Fruit fly (Drosophila melanogaster) whole organism, embryonic: Measurements from ENCODE around the gene Irbp18.

Source experiments
- Antp ChIP-seq: fragments of 200-800 bp; sonication (Bioruptor generic); optimal IDR thresholded peaks from 3 replicates; lab custom pipeline; 2016; ENCODE audit warnings: missing biosample characterization, missing genetic modification characterization
- B-H1 ChIP-seq: fragments of 200-800 bp; sonication (Bioruptor generic); IDR thresholded peaks from 3 replicates; pipeline ENCODE4 v1.3.6; 2022; ENCODE audit warnings: missing biosample characterization, missing genetic modification characterization
- Bteb2 ChIP-seq: fragments of 200-800 bp; sonication (Bioruptor generic); optimal IDR thresholded peaks from 2 replicates; lab custom pipeline; 2016; ENCODE audit warnings: missing biosample characterization, missing genetic modification characterization
- CG10209 ChIP-seq: fragments of 200-800 bp; sonication (Bioruptor generic); optimal IDR thresholded peaks from 3 replicates; lab custom pipeline; 2017; ENCODE audit warnings: missing biosample characterization, mild to moderate bottlenecking, missing genetic modification characterization, missing genetic modification reagents
- CG10366 ChIP-seq: fragments of 200-800 bp; sonication (Bioruptor generic); IDR thresholded peaks from 2 replicates; pipeline ENCODE4 v1.3.6; 2022; ENCODE audit warnings: missing biosample characterization, missing genetic modification characterization
- CG12236 ChIP-seq: fragments of 200-800 bp; sonication (Bioruptor generic); optimal IDR thresholded peaks from 2 replicates; lab custom pipeline; 2016; ENCODE audit warnings: missing biosample characterization, missing genetic modification characterization
- CG12391 ChIP-seq: fragments of 200-800 bp; sonication (Bioruptor generic); optimal IDR thresholded peaks from 3 replicates; lab custom pipeline; 2018; ENCODE audit warnings: missing biosample characterization, mild to moderate bottlenecking, missing genetic modification characterization, moderate library complexity
- CG13775 ChIP-seq: fragments of 200-800 bp; sonication (Bioruptor generic); optimal IDR thresholded peaks from 3 replicates; lab custom pipeline; 2017; ENCODE audit warnings: missing biosample characterization, mild to moderate bottlenecking, missing genetic modification characterization
- CG14050 ChIP-seq: fragments of 200-800 bp; sonication (Bioruptor generic); IDR thresholded peaks from 3 replicates; pipeline ENCODE4 v1.3.6; 2022; ENCODE audit warnings: missing biosample characterization, missing genetic modification characterization
- CG15011 ChIP-seq: fragments of 200-800 bp; sonication (Bioruptor generic); optimal IDR thresholded peaks from 3 replicates; lab custom pipeline; 2018; ENCODE audit warnings: missing biosample characterization, mild to moderate bottlenecking, missing genetic modification characterization
- CG15269 ChIP-seq: fragments of 200-800 bp; sonication (Bioruptor generic); optimal IDR thresholded peaks from 2 replicates; lab custom pipeline; 2018; ENCODE audit warnings: missing biosample characterization, mild to moderate bottlenecking, missing genetic modification characterization, moderate library complexity
- CG1602 ChIP-seq: fragments of 200-800 bp; sonication (Bioruptor generic); optimal IDR thresholded peaks from 3 replicates; lab custom pipeline; 2016; ENCODE audit warnings: missing biosample characterization, missing genetic modification characterization
- CG16815 ChIP-seq: fragments of 200-800 bp; sonication (Bioruptor generic); optimal IDR thresholded peaks from 3 replicates; lab custom pipeline; 2017; ENCODE audit warnings: missing biosample characterization, mild to moderate bottlenecking, missing genetic modification characterization
- CG18764 ChIP-seq: fragments of 200-800 bp; sonication (Bioruptor generic); optimal IDR thresholded peaks from 3 replicates; lab custom pipeline; 2016; ENCODE audit warnings: missing biosample characterization, missing genetic modification characterization
- CG3407 ChIP-seq: fragments of 200-800 bp; sonication (Bioruptor generic); optimal IDR thresholded peaks from 2 replicates; lab custom pipeline; 2018; ENCODE audit warnings: missing biosample characterization, mild to moderate bottlenecking, missing genetic modification characterization
- CG43689 ChIP-seq: fragments of 200-800 bp; sonication (Bioruptor generic); IDR thresholded peaks from 2 replicates; pipeline ENCODE4 v1.3.6; 2022; ENCODE audit warnings: missing biosample characterization, missing genetic modification characterization
- CG4730 ChIP-seq: fragments of 200-800 bp; sonication (Bioruptor generic); IDR thresholded peaks from 2 replicates; pipeline ENCODE4 v1.3.6; 2022; ENCODE audit warnings: missing biosample characterization, missing genetic modification characterization
- CG5953 ChIP-seq: fragments of 200-800 bp; sonication (Bioruptor generic); IDR thresholded peaks from 2 replicates; pipeline ENCODE4 v1.3.6; 2022; ENCODE audit warnings: missing biosample characterization, missing genetic modification characterization
- CG7839 ChIP-seq: fragments of 200-800 bp; sonication (Bioruptor generic); optimal IDR thresholded peaks from 3 replicates; lab custom pipeline; 2018; ENCODE audit warnings: missing biosample characterization, mild to moderate bottlenecking, missing genetic modification characterization, moderate library complexity
- CG9876 ChIP-seq: fragments of 200-800 bp; sonication (Bioruptor generic); optimal IDR thresholded peaks from 2 replicates; lab custom pipeline; 2016; ENCODE audit warnings: missing biosample characterization, missing genetic modification characterization
- Hey ChIP-seq: fragments of 200-800 bp; sonication (Bioruptor generic); optimal IDR thresholded peaks from 3 replicates; lab custom pipeline; 2018; ENCODE audit warnings: missing biosample characterization, mild to moderate bottlenecking, missing genetic modification characterization
- MBD-R2 ChIP-seq: fragments of 200-800 bp; sonication (Bioruptor generic); IDR thresholded peaks from 2 replicates; pipeline ENCODE4 v1.3.6; 2022; ENCODE audit warnings: missing biosample characterization, missing genetic modification characterization
- Mes4 ChIP-seq: fragments of 200-800 bp; sonication (Bioruptor generic); optimal IDR thresholded peaks from 2 replicates; lab custom pipeline; 2016; ENCODE audit warnings: missing biosample characterization, missing genetic modification characterization
- Optix ChIP-seq: fragments of 200-800 bp; sonication (Bioruptor generic); IDR thresholded peaks from 3 replicates; pipeline ENCODE4 v1.3.6; 2022; ENCODE audit warnings: missing biosample characterization, missing genetic modification characterization
- Pdp1 ChIP-seq, 2 experiments: fragments of 200-800 bp; sonication (Bioruptor generic); optimal IDR thresholded peaks; 3 replicates each; lab custom pipeline; 2016; ENCODE audit warnings: missing biosample characterization in 2 of 2, missing genetic modification characterization in 2 of 2, mild to moderate bottlenecking in 1 of 2, moderate library complexity in 1 of 2
- abd-A ChIP-seq: fragments of 200-800 bp; sonication (Bioruptor generic); optimal IDR thresholded peaks from 3 replicates; lab custom pipeline; 2019; ENCODE audit warnings: missing biosample characterization, mild to moderate bottlenecking, missing genetic modification characterization, moderate library complexity
- amos ChIP-seq: fragments of 200-800 bp; sonication (Bioruptor generic); IDR thresholded peaks from 2 replicates; pipeline ENCODE4 v1.3.6; 2022; ENCODE audit warnings: missing biosample characterization, missing genetic modification characterization; ENCODE audit not compliant: partially characterized antibody
- ap ChIP-seq: fragments of 200-800 bp; sonication (Bioruptor generic); IDR thresholded peaks from 2 replicates; pipeline ENCODE4 v1.3.6; 2022; ENCODE audit warnings: missing biosample characterization, missing genetic modification characterization
- ase ChIP-seq: fragments of 200-800 bp; sonication (Bioruptor generic); IDR thresholded peaks from 3 replicates; pipeline ENCODE4 v1.3.6; 2022; ENCODE audit warnings: missing biosample characterization, missing genetic modification characterization
- caup ChIP-seq: fragments of 200-800 bp; sonication (Bioruptor generic); optimal IDR thresholded peaks from 3 replicates; lab custom pipeline; 2017; ENCODE audit warnings: missing biosample characterization, mild to moderate bottlenecking, missing genetic modification characterization, moderate library complexity; ENCODE audit not compliant: severe bottlenecking
- corto ChIP-seq: fragments of 200-800 bp; sonication (Bioruptor generic); optimal IDR thresholded peaks from 2 replicates; lab custom pipeline; 2016; ENCODE audit warnings: missing biosample characterization, mild to moderate bottlenecking, missing genetic modification characterization, moderate library complexity
- cwo ChIP-seq: fragments of 200-800 bp; sonication (Bioruptor generic); optimal IDR thresholded peaks from 3 replicates; lab custom pipeline; 2017; ENCODE audit warnings: missing biosample characterization, missing genetic modification characterization, mild to moderate bottlenecking, moderate library complexity, missing genetic modification reagents
- disco-r ChIP-seq: fragments of 200-800 bp; sonication (Bioruptor generic); optimal IDR thresholded peaks from 2 replicates; lab custom pipeline; 2016; ENCODE audit warnings: missing biosample characterization, missing genetic modification characterization
- en ChIP-seq: fragments of 200-800 bp; sonication (Bioruptor generic); optimal IDR thresholded peaks from 2 replicates; lab custom pipeline; 2016; ENCODE audit warnings: missing biosample characterization, missing genetic modification characterization
- eve ChIP-seq, 2 experiments: fragments of >200 bp; optimal IDR thresholded peaks; 2 replicates each; lab custom pipeline; 2017; ENCODE audit warnings: missing biosample characterization in 2 of 2, missing genetic modification characterization in 2 of 2
- gcm2 ChIP-seq: fragments of 200-800 bp; sonication (Bioruptor generic); optimal IDR thresholded peaks from 2 replicates; lab custom pipeline; 2016; ENCODE audit warnings: missing biosample characterization, missing genetic modification characterization
- gt ChIP-seq: fragments of 200-800 bp; sonication (Bioruptor generic); IDR thresholded peaks from 2 replicates; pipeline ENCODE4 v1.3.6; 2022; ENCODE audit warnings: missing biosample characterization, missing genetic modification characterization
- hkb ChIP-seq, 2 experiments: fragments of 200-800 bp in 1 of 2; fragments of >200 bp in 1 of 2; sonication (Bioruptor generic) in 1 of 2; IDR thresholded peaks in 1 of 2; optimal IDR thresholded peaks in 1 of 2; 2 replicates each; pipeline versions ENCODE4 v1.3.6 to Lab custom; 2017 to 2022; ENCODE audit warnings: missing biosample characterization in 1 of 2, missing genetic modification characterization in 1 of 2
- lilli ChIP-seq: fragments of 200-800 bp; sonication (Bioruptor generic); optimal IDR thresholded peaks from 3 replicates; lab custom pipeline; 2016; ENCODE audit warnings: missing biosample characterization, missing genetic modification characterization
- luna ChIP-seq: fragments of 200-800 bp; sonication (Bioruptor generic); optimal IDR thresholded peaks from 2 replicates; lab custom pipeline; 2016; ENCODE audit warnings: missing biosample characterization, missing genetic modification characterization
- maf-S ChIP-seq: fragments of 200-800 bp; sonication (Bioruptor generic); optimal IDR thresholded peaks from 2 replicates; lab custom pipeline; 2016; ENCODE audit warnings: missing biosample characterization, missing genetic modification characterization
- mirr ChIP-seq: fragments of 200-800 bp; sonication (Bioruptor generic); optimal IDR thresholded peaks from 3 replicates; lab custom pipeline; 2018; ENCODE audit warnings: missing biosample characterization, mild to moderate bottlenecking, missing genetic modification characterization
- pho ChIP-seq: fragments of 200-800 bp; sonication (Bioruptor generic); optimal IDR thresholded peaks from 2 replicates; lab custom pipeline; 2016; ENCODE audit warnings: missing biosample characterization, missing genetic modification characterization
- sens-2 ChIP-seq: fragments of 200-800 bp; sonication (Bioruptor generic); IDR thresholded peaks from 2 replicates; pipeline ENCODE4 v1.3.6; 2022; ENCODE audit warnings: missing biosample characterization, missing genetic modification characterization
- sima ChIP-seq: fragments of 200-800 bp; sonication (Bioruptor generic); optimal IDR thresholded peaks from 2 replicates; lab custom pipeline; 2016; ENCODE audit warnings: missing biosample characterization, missing genetic modification characterization
- slou ChIP-seq: fragments of 200-800 bp; sonication (Bioruptor generic); optimal IDR thresholded peaks from 3 replicates; lab custom pipeline; 2016; ENCODE audit warnings: missing biosample characterization, missing genetic modification characterization
- sna ChIP-seq: fragments of 200-800 bp; sonication (Bioruptor generic); IDR thresholded peaks from 2 replicates; pipeline ENCODE4 v1.3.6; 2022; ENCODE audit warnings: missing biosample characterization, missing genetic modification characterization; ENCODE audit not compliant: partially characterized antibody
- ttk ChIP-seq: fragments of 200-800 bp; sonication (Bioruptor generic); IDR thresholded peaks from 2 replicates; pipeline ENCODE4 v2.1.2; 2022; ENCODE audit warnings: missing biosample characterization, missing genetic modification characterization
- tx ChIP-seq: fragments of 200-800 bp; sonication (Bioruptor generic); optimal IDR thresholded peaks from 2 replicates; lab custom pipeline; 2016; ENCODE audit warnings: missing biosample characterization, missing genetic modification characterization
- z ChIP-seq: fragments of 200-800 bp; sonication (Bioruptor generic); IDR thresholded peaks from 3 replicates; pipeline ENCODE4 v1.3.6; 2022; ENCODE audit warnings: missing biosample characterization, missing genetic modification characterization

The Irbp18 gene

dm6 chr3L:11093046-11093520 is 4.9 kb downstream of the Irbp18 start, which contains the start of gene JIL-1 (continued):
- peak; percentile 71 for TF ChIP-seq CG12391 (tag; lab: Kevin White, UChicago)
- TF ChIP-seq sens-2 (GFP tag; lab: Robert Waterston, UW): no peak
- TF ChIP-seq CG43689 (GFP tag; lab: Robert Waterston, UW): 0 out of 2 replicates have a peak, but pooled peaks have one; percentile 31
- peak; percentile 28 for TF ChIP-seq abd-A (tag; lab: Kevin White, UChicago)
- peak; percentile 18 for TF ChIP-seq Bteb2 (GFP tag; lab: Kevin White, UChicago)
- TF ChIP-seq mirr (GFP tag; lab: Kevin White, UChicago): no peak
- no peak for TF ChIP-seq hkb (optimal IDR thresholded peaks at IDR 0.05; lab: Kevin White, UChicago)
- TF ChIP-seq hkb (GFP tag; IDR thresholded peaks at IDR 0.05; lab: Robert Waterston, UW): peak; percentile 26; the same call in 1 of the 2 replicates
- peak; percentile 47 for TF ChIP-seq slou (GFP tag; lab: Kevin White, UChicago)
- TF ChIP-seq CG12236 (GFP tag; lab: Kevin White, UChicago): no peak
- TF ChIP-seq Hey: no peak
- peak; percentile 64 for TF ChIP-seq sna (GFP tag; lab: Robert Waterston, UW)
- TF ChIP-seq corto (GFP tag; lab: Kevin White, UChicago): no peak
- TF ChIP-seq ttk (GFP tag; lab: Robert Waterston, UW): peak; percentile 37; the same call in 1 of the 2 replicates
- TF ChIP-seq CG15269: peak; percentile 57
- peak in 1 of 2 experiments; percentile 46 for TF ChIP-seq eve (GFP tag; optimal IDR thresholded peaks at IDR 0.05; lab: Kevin White, UChicago)
- no peak for TF ChIP-seq Optix
- peak; percentile 1 to 59 for TF ChIP-seq Pdp1 (GFP tag; optimal IDR thresholded peaks at IDR 0.05; lab: Kevin White, UChicago)
- peak; percentile 76 for TF ChIP-seq lilli (GFP tag; lab: Kevin White, UChicago)
- TF ChIP-seq tx (GFP tag; lab: Kevin White, UChicago): peak; percentile 6
- TF ChIP-seq CG5953 (GFP tag; lab: Robert Waterston, UW): peak; percentile 56
- no peak for TF ChIP-seq maf-S (GFP tag; lab: Kevin White, UChicago)
- peak; percentile 50 for TF ChIP-seq CG4730 (GFP tag; lab: Robert Waterston, UW)
- peak; percentile 76 for TF ChIP-seq ase (GFP tag; lab: Robert Waterston, UW)
- no peak for TF ChIP-seq CG15011 (GFP tag; lab: Kevin White, UChicago)
- TF ChIP-seq CG1602 (GFP tag; lab: Kevin White, UChicago): peak; percentile 46
- TF ChIP-seq Antp: peak; percentile 31
- no peak for TF ChIP-seq CG9876
- peak; percentile 59 for TF ChIP-seq CG10209 (GFP tag; lab: Kevin White, UChicago)
- TF ChIP-seq CG3407 (GFP tag; lab: Kevin White, UChicago): peak; percentile 46
- TF ChIP-seq z (GFP tag; lab: Robert Waterston, UW): 0 out of 3 replicates have a peak, but pooled peaks have one; percentile 28
- TF ChIP-seq sima: no peak
- peak; percentile 57 for TF ChIP-seq CG16815 (GFP tag; lab: Kevin White, UChicago)
- no peak for TF ChIP-seq ap (GFP tag; lab: Robert Waterston, UW)
- peak; percentile 88 for TF ChIP-seq MBD-R2 (GFP tag; lab: Robert Waterston, UW)
- TF ChIP-seq Mes4 (GFP tag; lab: Kevin White, UChicago): no peak
- no peak for TF ChIP-seq gt (GFP tag; lab: Robert Waterston, UW)
- TF ChIP-seq CG10366 (GFP tag; lab: Robert Waterston, UW): peak; percentile 65
- TF ChIP-seq cwo: peak; percentile 17
- TF ChIP-seq CG14050 (GFP tag; lab: Robert Waterston, UW): peak; percentile 66; the same call in 2 of the 3 replicates
- no peak for TF ChIP-seq gcm2 (GFP tag; lab: Kevin White, UChicago)
- TF ChIP-seq CG7839 (tag; lab: Kevin White, UChicago): peak; percentile 79
- no peak for TF ChIP-seq en (GFP tag; lab: Kevin White, UChicago)
- peak; percentile 37 for TF ChIP-seq CG13775 (GFP tag; lab: Kevin White, UChicago)
- TF ChIP-seq pho (GFP tag; lab: Kevin White, UChicago): peak; percentile 55
- no peak for TF ChIP-seq luna (GFP tag; lab: Kevin White, UChicago)
- TF ChIP-seq amos (GFP tag; lab: Robert Waterston, UW): peak; percentile 92
- TF ChIP-seq caup (GFP tag; lab: Kevin White, UChicago): peak; percentile 29
- TF ChIP-seq disco-r (GFP tag; lab: Kevin White, UChicago): no peak
- no peak for TF ChIP-seq B-H1 (GFP tag; lab: Robert Waterston, UW)
- TF ChIP-seq CG18764 (GFP tag; lab: Kevin White, UChicago): peak; percentile 30
